Worm (Caenorhabditis elegans) whole organism, L3 larva: ENCODE measurements around the gene T12G3.4.

ENCODE experiments used
- ZK546.5 ChIP-seq: sonication (generic microtip); optimal IDR thresholded peaks from 2 replicates; lab custom pipeline; 2017; ENCODE audit warnings: missing biosample characterization, missing genetic modification characterization
- ama-1 ChIP-seq: fragments of 150-350 bp; optimal IDR thresholded peaks from 2 replicates; lab custom pipeline; 2018
- elt-2 ChIP-seq: sonication (generic microtip); optimal IDR thresholded peaks from 2 replicates; lab custom pipeline; 2016; ENCODE audit warnings: missing genetic modification reagents, mild to moderate bottlenecking, missing genetic modification characterization, missing compliant biosample characterization
- fkh-10 ChIP-seq: sonication (generic microtip); optimal IDR thresholded peaks from 2 replicates; lab custom pipeline; 2017; ENCODE audit warnings: missing biosample characterization, missing genetic modification reagents, missing genetic modification characterization
- lin-15B ChIP-seq: fragments of 150-350 bp; optimal IDR thresholded peaks from 2 replicates; lab custom pipeline; 2014; ENCODE audit warnings: missing biosample characterization, missing genetic modification characterization
- nhr-237 ChIP-seq: fragments of 150-350 bp; optimal IDR thresholded peaks from 2 replicates; lab custom pipeline; 2014; ENCODE audit warnings: missing biosample characterization, missing genetic modification characterization
- nhr-76 ChIP-seq: fragments of 150-350 bp; sonication (generic microtip); optimal IDR thresholded peaks from 5 replicates; lab custom pipeline; 2014; ENCODE audit warnings: missing biosample characterization, missing genetic modification characterization
- tbx-2 ChIP-seq: sonication (generic microtip); optimal IDR thresholded peaks from 2 replicates; lab custom pipeline; 2016; ENCODE audit warnings: mild to moderate bottlenecking, missing genetic modification characterization, missing compliant biosample characterization
- zag-1 ChIP-seq: fragments of 150-350 bp; optimal IDR thresholded peaks from 2 replicates; lab custom pipeline; 2014; ENCODE audit warnings: missing biosample characterization, missing genetic modification characterization
- ztf-11 ChIP-seq: fragments of 150-350 bp; optimal IDR thresholded peaks from 2 replicates; lab custom pipeline; 2014; ENCODE audit warnings: missing biosample characterization, missing genetic modification characterization

DNA sequence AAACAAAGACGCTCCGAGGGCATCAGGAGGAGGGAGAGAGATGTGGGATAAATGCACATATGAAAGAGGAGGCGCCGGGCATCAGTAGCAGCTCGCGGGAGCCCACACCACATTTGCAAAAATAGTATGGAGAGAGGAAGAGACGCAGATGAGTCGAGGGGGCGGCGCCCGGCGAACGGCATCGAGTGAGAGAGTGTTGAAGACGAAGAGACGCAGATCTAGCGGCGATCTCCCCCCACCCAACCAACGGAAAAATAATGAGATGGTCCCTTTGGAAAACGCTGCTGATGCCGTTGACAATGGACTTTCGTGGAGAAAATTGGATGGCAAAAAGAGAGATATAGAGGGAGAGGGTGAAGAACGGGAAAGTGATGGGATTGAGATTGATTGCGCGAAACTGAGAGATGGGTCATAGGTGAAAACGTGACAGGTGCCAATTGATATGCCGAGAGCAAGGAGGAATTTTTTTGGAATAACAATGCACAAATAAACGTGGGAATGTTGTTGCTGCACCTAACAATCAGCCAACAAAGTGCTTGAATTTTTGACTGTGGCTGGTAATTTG, 35.5 kb upstream of the T12G3.4 start:
- no peak for TF ChIP-seq fkh-10 (GFP tag; lab: Kevin White, UChicago)
- TF ChIP-seq nhr-76 (tag; lab: Kevin White, UChicago) = no peak
- no peak for TF ChIP-seq nhr-237 (tag; lab: Kevin White, UChicago)
- no peak for TF ChIP-seq tbx-2
- no peak for TF ChIP-seq lin-15B (tag; lab: Kevin White, UChicago)
- TF ChIP-seq zag-1 (tag; lab: Kevin White, UChicago) = no peak
- TF ChIP-seq elt-2 = no peak
- TF ChIP-seq ZK546.5 = no peak
- no peak for TF ChIP-seq ama-1 (lab: Kevin White, UChicago)
- TF ChIP-seq ztf-11 (tag; lab: Kevin White, UChicago) = no peak
